Worm (Caenorhabditis elegans): ENCODE data around the gene cnk-1.

- TF ChIP-seq flt-1 (GFP tag; IDR thresholded peaks at IDR 0.05), result peak; percentile 85
- peak; percentile 86 for TF ChIP-seq klf-2 (GFP tag; conservative IDR thresholded peaks at IDR 0.05)
- peak; percentile 91 for TF ChIP-seq ztf-23 (GFP tag; IDR thresholded peaks at IDR 0.05)
- peak; percentile 15; the same call in 1 of the 2 replicates for TF ChIP-seq ztf-29 (GFP tag; IDR thresholded peaks at IDR 0.05)
- TF ChIP-seq tab-1 (GFP tag; IDR thresholded peaks at IDR 0.05), result 0 out of 2 replicates have a peak, but pooled peaks have one; percentile 19
- no peak for TF ChIP-seq cog-1 (tag; optimal IDR thresholded peaks at IDR 0.05)
- no peak for TF ChIP-seq med-1 (GFP tag; optimal IDR thresholded peaks at IDR 0.05; ENCODE audit: insufficient read depth)
- peak; percentile 54; the same call in 1 of the 2 replicates for TF ChIP-seq ref-1 (GFP tag; conservative IDR thresholded peaks at IDR 0.05)
- peak; percentile 21; the same call in 1 of the 2 replicates for TF ChIP-seq T22C8.4 (GFP tag; IDR thresholded peaks at IDR 0.05)
Observed at ce11 chrIII:10270778-10271307, at the start of gene cnk-1.

All from whole organism, midembryonic.